Fruit fly (Drosophila melanogaster): ENCODE data around the gene CG13994.

DNA sequence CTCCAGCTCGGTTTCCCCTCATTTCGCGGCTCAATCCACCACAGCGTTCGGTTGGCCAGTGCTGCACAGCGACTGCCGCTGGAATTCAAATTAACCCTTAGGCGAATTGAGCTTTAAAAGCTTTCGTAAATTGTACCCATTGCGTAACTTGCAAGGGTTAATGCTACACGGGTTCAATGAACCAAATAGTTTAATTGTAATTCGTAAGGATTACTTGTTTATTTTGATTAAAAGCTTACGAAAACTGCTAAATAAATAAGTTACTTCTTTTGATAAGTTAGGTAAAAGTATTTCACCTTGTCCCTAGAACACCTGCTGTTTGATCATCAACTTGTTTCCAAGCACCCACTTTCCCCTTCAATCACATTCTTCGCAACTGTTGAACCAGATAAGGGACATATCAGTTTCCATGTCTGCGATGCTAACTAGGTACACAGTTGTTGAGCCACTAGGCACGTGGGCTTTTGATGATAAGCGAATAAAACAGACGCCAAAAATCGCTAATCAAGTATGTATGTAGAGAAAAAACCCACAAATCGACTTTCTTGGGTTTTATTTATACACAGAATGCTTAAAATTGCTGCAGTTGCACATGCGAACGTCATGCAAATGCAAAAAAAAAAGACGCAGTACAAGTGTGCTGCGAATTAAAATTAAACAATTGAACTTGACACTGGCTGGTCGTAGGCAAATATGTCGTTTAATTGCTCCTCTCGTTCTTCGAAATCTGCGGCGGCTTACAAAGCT is 16.6 kb upstream of the CG13994 start, which contains the start of gene Pfas:
- TF ChIP-seq CG8478 (optimal IDR thresholded peaks at IDR 0.05) = no peak
- TF ChIP-seq CTCF (optimal IDR thresholded peaks at IDR 0.05) = no peak

Measured in S2 (cell line).